Worm (Caenorhabditis elegans) whole organism, midembryonic: Measurements from ENCODE around the gene spp-18.

ENCODE experiments used
- T22C8.4 ChIP-seq: fragments of 200-800 bp; sonication (Bioruptor generic); IDR thresholded peaks from 2 replicates; pipeline ENCODE4 v1.3.6; 2022; ENCODE audit warnings: missing genetic modification characterization, missing compliant biosample characterization
- flt-1 ChIP-seq: fragments of 200-800 bp; sonication (Bioruptor generic); IDR thresholded peaks from 2 replicates; pipeline ENCODE4 v1.3.6; 2022; ENCODE audit warnings: missing genetic modification characterization, missing compliant biosample characterization
- med-1 ChIP-seq: sonication (generic microtip); optimal IDR thresholded peaks from 2 replicates; lab custom pipeline; 2017; ENCODE audit warnings: missing genetic modification characterization, mild to moderate bottlenecking, missing compliant biosample characterization, antibody characterized with exemption, missing genetic modification reagents; ENCODE audit not compliant: insufficient read depth
- ref-1 ChIP-seq: fragments of 200-800 bp; sonication (Bioruptor generic); conservative IDR thresholded peaks from 2 replicates; pipeline ENCODE4 v1.3.6; 2022; ENCODE audit warnings: missing genetic modification reagents, missing genetic modification characterization, missing compliant biosample characterization
- tab-1 ChIP-seq: fragments of 200-800 bp; sonication (Bioruptor generic); IDR thresholded peaks from 2 replicates; pipeline ENCODE4 v1.3.6; 2022; ENCODE audit warnings: missing genetic modification characterization, missing compliant biosample characterization
- ztf-23 ChIP-seq: fragments of 200-800 bp; sonication (Bioruptor generic); IDR thresholded peaks from 2 replicates; pipeline ENCODE4 v1.3.6; 2022; ENCODE audit warnings: missing genetic modification reagents, missing genetic modification characterization, missing compliant biosample characterization
- ztf-29 ChIP-seq: fragments of 200-800 bp; sonication (Bioruptor generic); IDR thresholded peaks from 2 replicates; pipeline ENCODE4 v1.3.6; 2022; ENCODE audit warnings: missing genetic modification reagents, missing genetic modification characterization, missing compliant biosample characterization

DNA sequence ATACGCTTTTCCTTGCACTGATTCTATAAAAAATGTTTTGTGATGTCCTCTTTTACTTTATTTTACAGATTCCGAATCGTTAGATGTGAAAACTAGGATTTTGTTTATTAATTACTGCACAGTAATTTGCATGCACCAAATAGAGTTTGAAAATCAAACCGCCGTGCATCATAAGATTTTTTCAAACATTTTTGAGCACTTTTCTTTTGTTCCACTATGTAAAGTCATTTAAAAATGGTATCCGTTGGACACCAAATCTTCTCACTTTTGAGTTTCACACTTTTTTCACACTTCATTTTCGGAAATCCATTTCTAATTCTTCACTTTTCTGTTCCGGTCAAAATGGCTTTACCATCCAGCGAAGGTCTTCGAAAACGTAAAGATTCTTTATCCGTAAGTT is 49.7 kb downstream of the spp-18 start, which contains the start of gene degl-2:
- TF ChIP-seq T22C8.4 (GFP tag; lab: Robert Waterston, UW) = no peak
- TF ChIP-seq ztf-23 (GFP tag; lab: Robert Waterston, UW) = no peak
- no peak for TF ChIP-seq ztf-29 (GFP tag; lab: Robert Waterston, UW)
- no peak for TF ChIP-seq flt-1 (GFP tag; lab: Robert Waterston, UW)
- TF ChIP-seq med-1 (GFP tag; lab: Kevin White, UChicago) = no peak
- TF ChIP-seq tab-1 (GFP tag; lab: Robert Waterston, UW) = no peak
- TF ChIP-seq ref-1 (GFP tag; lab: Robert Waterston, UW) = no peak
